Fruit fly (Drosophila melanogaster) whole organism, pupa: Measurements from ENCODE around the gene CG34345.

Experiments
- CG12605 ChIP-seq: fragments of 200-800 bp; sonication (Bioruptor generic); IDR thresholded peaks from 2 replicates; pipeline ENCODE4 v1.3.6; 2022; ENCODE audit warnings: missing biosample characterization, missing genetic modification characterization
- CG13204 ChIP-seq: fragments of 200-800 bp; sonication (Bioruptor generic); optimal IDR thresholded peaks from 2 replicates; lab custom pipeline; 2018; ENCODE audit warnings: missing biosample characterization, mild to moderate bottlenecking, missing genetic modification characterization, moderate library complexity
- CG4496 ChIP-seq: fragments of 200-800 bp; sonication (Bioruptor generic); IDR thresholded peaks from 3 replicates; pipeline ENCODE4 v1.3.6; 2022; ENCODE audit warnings: missing biosample characterization, missing genetic modification characterization
- CG8159 ChIP-seq: fragments of 200-800 bp; sonication (Bioruptor generic); optimal IDR thresholded peaks from 3 replicates; lab custom pipeline; 2018; ENCODE audit warnings: missing biosample characterization, mild to moderate bottlenecking, missing genetic modification characterization, moderate library complexity
- CG8301 ChIP-seq: fragments of 200-800 bp; sonication (Bioruptor generic); optimal IDR thresholded peaks from 2 replicates; lab custom pipeline; 2018; ENCODE audit warnings: missing biosample characterization, mild to moderate bottlenecking, missing genetic modification characterization
- EcR ChIP-seq: fragments of 200-800 bp; sonication (Bioruptor generic); optimal IDR thresholded peaks from 3 replicates; lab custom pipeline; 2019; ENCODE audit warnings: missing biosample characterization, missing genetic modification characterization, mild to moderate bottlenecking, moderate library complexity, missing genetic modification reagents
- Ets98B ChIP-seq: fragments of 200-800 bp; sonication (Bioruptor generic); IDR thresholded peaks from 2 replicates; pipeline ENCODE4 v1.3.6; 2022; ENCODE audit warnings: missing biosample characterization, missing genetic modification characterization
- Pif1A ChIP-seq: fragments of 200-800 bp; sonication (Bioruptor generic); optimal IDR thresholded peaks from 3 replicates; lab custom pipeline; 2016; ENCODE audit warnings: missing biosample characterization, missing genetic modification characterization
- Snoo ChIP-seq: fragments of 200-800 bp; sonication (Bioruptor generic); optimal IDR thresholded peaks from 3 replicates; lab custom pipeline; 2017; ENCODE audit warnings: missing biosample characterization, mild to moderate bottlenecking, missing genetic modification characterization, inconsistent platforms
- fd96Ca ChIP-seq: fragments of 200-800 bp; sonication (Bioruptor generic); IDR thresholded peaks from 3 replicates; pipeline ENCODE4 v1.3.6; 2022; ENCODE audit warnings: missing biosample characterization, missing genetic modification characterization
- gl ChIP-seq: fragments of 200-800 bp; sonication (Bioruptor generic); optimal IDR thresholded peaks from 2 replicates; lab custom pipeline; 2018; ENCODE audit warnings: missing biosample characterization, mild to moderate bottlenecking, missing genetic modification characterization
- rn ChIP-seq: fragments of 200-800 bp; sonication (Bioruptor generic); IDR thresholded peaks from 2 replicates; pipeline ENCODE4 v1.3.6; 2022; ENCODE audit warnings: missing biosample characterization, missing genetic modification characterization

- TF ChIP-seq CG13204, result no peak
- TF ChIP-seq Ets98B (GFP tag; lab: Robert Waterston, UW), result no peak
- no peak for TF ChIP-seq Snoo (tag; lab: Kevin White, UChicago)
- TF ChIP-seq fd96Ca, result no peak
- no peak for TF ChIP-seq gl (tag; lab: Kevin White, UChicago)
- TF ChIP-seq EcR (GFP tag; lab: Kevin White, UChicago), result no peak
- TF ChIP-seq Pif1A (GFP tag; lab: Kevin White, UChicago), result no peak
- no peak for TF ChIP-seq CG8301
- TF ChIP-seq CG12605 (GFP tag; lab: Robert Waterston, UW), result no peak
- no peak for TF ChIP-seq CG4496
- TF ChIP-seq CG8159 (tag; lab: Kevin White, UChicago), result no peak
- no peak for TF ChIP-seq rn (GFP tag; lab: Robert Waterston, UW)
Observed at dm6 chr2L:6613156-6613555, 9.8 kb upstream of the CG34345 start.
